Fruit fly (Drosophila melanogaster): ENCODE measurements around the gene Stim.

DNA sequence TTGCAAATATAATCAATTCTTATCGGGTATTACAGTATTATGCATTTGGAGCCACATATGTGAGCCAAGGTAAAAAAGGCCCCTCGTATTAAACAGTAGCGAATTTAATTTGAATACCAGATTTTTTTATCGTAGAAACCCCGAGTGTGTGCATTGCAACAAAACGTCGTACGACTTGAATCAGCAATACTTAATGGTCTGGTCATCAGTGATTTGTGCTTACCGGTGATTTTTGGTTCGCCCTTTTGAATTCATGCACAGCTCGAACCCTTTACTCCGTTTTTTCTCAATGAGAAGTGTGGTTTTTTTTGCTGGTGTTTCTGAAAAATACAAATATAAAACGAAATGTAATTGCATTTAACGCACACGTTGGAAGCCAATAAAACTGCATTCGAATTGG, 49.4 kb upstream of the Stim start:
- TF ChIP-seq CG5204 (GFP tag; optimal IDR thresholded peaks at IDR 0.05) = no peak
- TF ChIP-seq tj (GFP tag; optimal IDR thresholded peaks at IDR 0.05) = peak; percentile 96
- TF ChIP-seq cnc (optimal IDR thresholded peaks at IDR 0.05) = no peak
- no peak for TF ChIP-seq CG7101 (tag; optimal IDR thresholded peaks at IDR 0.05)
- TF ChIP-seq Mnt (GFP tag; optimal IDR thresholded peaks at IDR 0.05) = no peak

Measured in whole organism, adult.